Fruit fly (Drosophila melanogaster): ENCODE data around the gene CG17544.

CG17544 gene

DNA sequence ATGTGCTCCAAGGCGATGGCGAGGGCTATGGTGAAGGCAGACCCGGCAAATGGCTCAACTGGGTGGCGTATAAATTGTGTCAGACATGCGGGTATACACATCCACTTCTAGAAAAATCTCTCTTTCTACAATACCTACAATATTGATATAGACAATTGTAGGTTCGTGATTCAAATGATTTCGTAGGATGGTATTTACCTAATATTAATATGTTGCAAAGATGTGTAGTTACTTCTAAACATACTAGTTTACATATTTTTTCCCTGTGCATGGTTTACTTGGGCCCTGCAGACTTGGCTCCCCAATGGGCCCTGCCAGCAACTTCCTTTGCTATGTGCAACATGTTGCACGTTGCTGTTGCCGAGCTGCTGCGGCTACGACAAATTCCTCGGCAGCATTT is 56.3 kb downstream of the CG17544 start (continued):
- TF ChIP-seq fd96Cb (tag; optimal IDR thresholded peaks at IDR 0.05) = peak; percentile 65
- TF ChIP-seq kay (GFP tag; optimal IDR thresholded peaks at IDR 0.05) = no peak
- no peak for TF ChIP-seq nerfin-2 (GFP tag; IDR thresholded peaks at IDR 0.05; ENCODE audit: partially characterized antibody)
- peak; percentile 7 for TF ChIP-seq D19A (tag; optimal IDR thresholded peaks at IDR 0.05)
- no peak for TF ChIP-seq CG5245 (GFP tag; optimal IDR thresholded peaks at IDR 0.05)
- no peak for TF ChIP-seq vnd (GFP tag; IDR thresholded peaks at IDR 0.05; ENCODE audit: partially characterized antibody)
- TF ChIP-seq Sin3A (optimal IDR thresholded peaks at IDR 0.05) = no peak
- no peak for TF ChIP-seq Taf1 (GFP tag; IDR thresholded peaks at IDR 0.05)
- TF ChIP-seq dmrt11E (tag; optimal IDR thresholded peaks at IDR 0.05) = peak; percentile 80
- TF ChIP-seq CG18764 (GFP tag; optimal IDR thresholded peaks at IDR 0.05) = peak; percentile 21
- no peak for TF ChIP-seq CG31224 (GFP tag; IDR thresholded peaks at IDR 0.05)
- TF ChIP-seq Hr3 (GFP tag; optimal IDR thresholded peaks at IDR 0.05) = peak; percentile 26
- no peak for TF ChIP-seq emc (GFP tag; optimal IDR thresholded peaks at IDR 0.05)
- TF ChIP-seq Hmr (GFP tag; optimal IDR thresholded peaks at IDR 0.05) = no peak
- TF ChIP-seq lbe (GFP tag; optimal IDR thresholded peaks at IDR 0.05) = no peak
- TF ChIP-seq Mad (GFP tag; optimal IDR thresholded peaks at IDR 0.05) = no peak
- no peak for TF ChIP-seq CG17385 (GFP tag; optimal IDR thresholded peaks at IDR 0.05)
- peak; percentile 52 for TF ChIP-seq Sox102F (GFP tag; optimal IDR thresholded peaks at IDR 0.05)
- TF ChIP-seq CG14050 (GFP tag; IDR thresholded peaks at IDR 0.05) = no peak
- TF ChIP-seq cwo (GFP tag; optimal IDR thresholded peaks at IDR 0.05) = no peak
- TF ChIP-seq gsb-n (tag; optimal IDR thresholded peaks at IDR 0.05) = peak; percentile 67
- no peak for TF ChIP-seq crol (GFP tag; IDR thresholded peaks at IDR 0.05)
- no peak for TF ChIP-seq Deaf1 (tag; optimal IDR thresholded peaks at IDR 0.05)
- TF ChIP-seq CG1529 (GFP tag; optimal IDR thresholded peaks at IDR 0.05) = peak; percentile 20
- TF ChIP-seq CG1233 (GFP tag; optimal IDR thresholded peaks at IDR 0.05) = peak; percentile 38
- TF ChIP-seq gt (GFP tag; IDR thresholded peaks at IDR 0.05) = no peak
- TF ChIP-seq ranshi (GFP tag; IDR thresholded peaks at IDR 0.05) = no peak
- TF ChIP-seq Oaz (GFP tag; IDR thresholded peaks at IDR 0.05) = no peak
- no peak for TF ChIP-seq sr (GFP tag; IDR thresholded peaks at IDR 0.05)
- peak; percentile 60 for TF ChIP-seq CG12391 (tag; optimal IDR thresholded peaks at IDR 0.05)
- TF ChIP-seq Tbp (GFP tag; optimal IDR thresholded peaks at IDR 0.05) = no peak
- TF ChIP-seq otp (GFP tag; IDR thresholded peaks at IDR 0.05) = 0 out of 3 replicates have a peak, but pooled peaks have one; percentile 51
- no peak for TF ChIP-seq BtbVII (GFP tag; optimal IDR thresholded peaks at IDR 0.05)
- peak; percentile 68 for TF ChIP-seq unpg (GFP tag; optimal IDR thresholded peaks at IDR 0.05)
- no peak for TF ChIP-seq chinmo (GFP tag; IDR thresholded peaks at IDR 0.05; ENCODE audit: partially characterized antibody)
- TF ChIP-seq CG16863 (GFP tag; optimal IDR thresholded peaks at IDR 0.05) = peak; percentile 42
- TF ChIP-seq sob (GFP tag; IDR thresholded peaks at IDR 0.05) = no peak
- no peak for TF ChIP-seq bcd (GFP tag; optimal IDR thresholded peaks at IDR 0.05)
- no peak for TF ChIP-seq Ets65A (GFP tag)
- no peak for TF ChIP-seq HHEX (GFP tag; optimal IDR thresholded peaks at IDR 0.05)
- peak; percentile 37 for TF ChIP-seq CoRest (tag; optimal IDR thresholded peaks at IDR 0.05)
- TF ChIP-seq Aef1 (GFP tag; IDR thresholded peaks at IDR 0.05) = no peak
- no peak for TF ChIP-seq danr (GFP tag; IDR thresholded peaks at IDR 0.05)
- no peak for TF ChIP-seq Max (GFP tag; optimal IDR thresholded peaks at IDR 0.05)
- peak; percentile 30 for TF ChIP-seq CG12155 (GFP tag; optimal IDR thresholded peaks at IDR 0.05)
- peak; percentile 15 for TF ChIP-seq CG15696 (tag; optimal IDR thresholded peaks at IDR 0.05)
- TF ChIP-seq Fer2 (tag; optimal IDR thresholded peaks at IDR 0.05) = no peak
- no peak for TF ChIP-seq CG3726 (GFP tag; IDR thresholded peaks at IDR 0.05)
- peak; percentile 51 for TF ChIP-seq CG2202 (tag; optimal IDR thresholded peaks at IDR 0.05)
- TF ChIP-seq CG10462 (GFP tag; optimal IDR thresholded peaks at IDR 0.05) = no peak
- TF ChIP-seq ase (GFP tag; IDR thresholded peaks at IDR 0.05) = no peak
- peak; percentile 62 for TF ChIP-seq Xbp1 (GFP tag; optimal IDR thresholded peaks at IDR 0.05)
- TF ChIP-seq CG6654 (GFP tag; optimal IDR thresholded peaks at IDR 0.05) = peak; percentile 23
